Worm (Caenorhabditis elegans) whole organism, young adult: Measurements from ENCODE around the gene srg-27.

ENCODE experiments used
- F33H1.4 ChIP-seq: fragments of 200-800 bp; sonication (Bioruptor generic); IDR thresholded peaks from 2 replicates; pipeline ENCODE4 v1.3.6; 2022; ENCODE audit warnings: missing genetic modification reagents, missing genetic modification characterization, missing compliant biosample characterization
- F37B4.10 ChIP-seq: fragments of 200-800 bp; sonication (Bioruptor generic); IDR thresholded peaks from 2 replicates; pipeline ENCODE4 v1.3.6; 2022; ENCODE audit warnings: missing genetic modification characterization, missing compliant biosample characterization
- F39B2.1 ChIP-seq: fragments of 200-800 bp; sonication (Bioruptor generic); IDR thresholded peaks from 2 replicates; pipeline ENCODE4 v1.3.6; 2022; ENCODE audit warnings: missing genetic modification reagents, missing genetic modification characterization, missing compliant biosample characterization
- K12H6.12 ChIP-seq: fragments of 200-800 bp; sonication (Bioruptor generic); optimal IDR thresholded peaks from 2 replicates; lab custom pipeline; 2018; ENCODE audit warnings: mild to moderate bottlenecking, missing genetic modification characterization, missing compliant biosample characterization
- T26A5.8 ChIP-seq: sonication (generic microtip); optimal IDR thresholded peaks from 2 replicates; lab custom pipeline; 2016; ENCODE audit warnings: missing genetic modification characterization, missing compliant biosample characterization
- Y79H2A.3 ChIP-seq: fragments of 200-800 bp; sonication (Bioruptor generic); conservative IDR thresholded peaks from 2 replicates; pipeline ENCODE4 v1.3.6; 2022; ENCODE audit warnings: missing genetic modification reagents, missing genetic modification characterization, missing compliant biosample characterization
- atf-7 ChIP-seq: sonication (generic microtip); optimal IDR thresholded peaks from 2 replicates; lab custom pipeline; 2017; ENCODE audit warnings: mild to moderate bottlenecking, missing genetic modification characterization, missing compliant biosample characterization
- athp-1 ChIP-seq: sonication (generic microtip); optimal IDR thresholded peaks from 2 replicates; lab custom pipeline; 2017; ENCODE audit warnings: mild to moderate bottlenecking, missing genetic modification characterization, missing compliant biosample characterization
- bed-2 ChIP-seq: fragments of 200-800 bp; sonication (Bioruptor generic); IDR thresholded peaks from 2 replicates; pipeline ENCODE4 v1.3.6; 2022; ENCODE audit warnings: missing genetic modification reagents, missing genetic modification characterization, missing compliant biosample characterization
- cebp-2 ChIP-seq: fragments of 200-800 bp; sonication (Bioruptor generic); IDR thresholded peaks from 2 replicates; pipeline ENCODE4 v1.3.6; 2022; ENCODE audit warnings: missing genetic modification characterization, missing compliant biosample characterization
- ceh-91 ChIP-seq: fragments of 200-800 bp; sonication (Bioruptor generic); IDR thresholded peaks from 2 replicates; pipeline ENCODE4 v1.3.6; 2022; ENCODE audit warnings: missing genetic modification reagents, missing genetic modification characterization, missing compliant biosample characterization
- dox-1 ChIP-seq: fragments of 200-800 bp; sonication (Bioruptor generic); IDR thresholded peaks from 2 replicates; pipeline ENCODE4 v1.3.6; 2022; ENCODE audit warnings: missing genetic modification reagents, missing genetic modification characterization, missing compliant biosample characterization
- dpff-1 ChIP-seq: sonication (generic microtip); optimal IDR thresholded peaks from 2 replicates; lab custom pipeline; 2017; ENCODE audit warnings: mild to moderate bottlenecking, missing genetic modification characterization, missing compliant biosample characterization
- egl-18 ChIP-seq: fragments of 200-800 bp; sonication (Bioruptor generic); IDR thresholded peaks from 2 replicates; pipeline ENCODE4 v1.3.6; 2022; ENCODE audit warnings: missing genetic modification reagents, missing genetic modification characterization, missing compliant biosample characterization
- egl-44 ChIP-seq: fragments of 200-800 bp; sonication (Bioruptor generic); IDR thresholded peaks from 2 replicates; pipeline ENCODE4 v1.3.6; 2022; ENCODE audit warnings: missing genetic modification reagents, missing genetic modification characterization, missing compliant biosample characterization
- ekl-4 ChIP-seq: fragments of 200-800 bp; sonication (Bioruptor generic); IDR thresholded peaks from 2 replicates; pipeline ENCODE4 v1.3.6; 2022; ENCODE audit warnings: missing genetic modification reagents, missing genetic modification characterization, missing compliant biosample characterization
- fkh-3 ChIP-seq: sonication (generic microtip); optimal IDR thresholded peaks from 2 replicates; lab custom pipeline; 2016; ENCODE audit warnings: mild to moderate bottlenecking, missing genetic modification characterization, missing compliant biosample characterization
- him-1 ChIP-seq: sonication (generic microtip); optimal IDR thresholded peaks from 2 replicates; lab custom pipeline; 2016; ENCODE audit warnings: missing genotype, missing genetic modification reagents, missing genetic modification characterization, missing compliant biosample characterization
- hsf-1 ChIP-seq: fragments of 200-800 bp; sonication (Bioruptor generic); IDR thresholded peaks from 2 replicates; pipeline ENCODE4 v1.3.6; 2022; ENCODE audit warnings: missing genetic modification reagents, missing genetic modification characterization, missing compliant biosample characterization
- let-607 ChIP-seq, 2 experiments: fragments of 200-800 bp in 1 of 2; sonication (Bioruptor generic) in 1 of 2; sonication (generic microtip) in 1 of 2; optimal IDR thresholded peaks; 2 replicates each; lab custom pipeline; 2016 to 2018; ENCODE audit warnings: mild to moderate bottlenecking in 2 of 2, missing compliant biosample characterization in 2 of 2, missing genetic modification characterization in 2 of 2, moderate library complexity in 2 of 2, missing genotype in 1 of 2
- lin-26 ChIP-seq: fragments of 200-800 bp; sonication (Bioruptor generic); IDR thresholded peaks from 2 replicates; pipeline ENCODE4 v1.3.6; 2022; ENCODE audit warnings: missing genetic modification reagents, missing genetic modification characterization, missing compliant biosample characterization
- lin-35 ChIP-seq, 3 experiments: fragments of 150-350 bp in 2 of 3; sonication (generic microtip) in 1 of 3; optimal IDR thresholded peaks; 2 replicates each; lab custom pipeline; 2014 to 2018; ENCODE audit warnings: missing biosample characterization in 3 of 3, missing genetic modification characterization in 3 of 3, missing genetic modification reagents in 3 of 3
- lin-40 ChIP-seq: sonication (generic microtip); optimal IDR thresholded peaks from 2 replicates; lab custom pipeline; 2016; ENCODE audit warnings: missing genetic modification characterization, mild to moderate bottlenecking, missing compliant biosample characterization, missing genotype, missing genetic modification reagents
- lir-1 ChIP-seq: fragments of 200-800 bp; sonication (Bioruptor generic); conservative IDR thresholded peaks from 2 replicates; pipeline ENCODE4 v1.3.6; 2022; ENCODE audit warnings: missing genetic modification reagents, missing genetic modification characterization, missing compliant biosample characterization
- madf-10 ChIP-seq: sonication (generic microtip); optimal IDR thresholded peaks from 2 replicates; lab custom pipeline; 2016; ENCODE audit warnings: mild to moderate bottlenecking, missing genetic modification characterization, missing compliant biosample characterization
- mxl-1 ChIP-seq: sonication (generic microtip); optimal IDR thresholded peaks from 2 replicates; lab custom pipeline; 2016; ENCODE audit warnings: missing genetic modification characterization, missing compliant biosample characterization
- nfya-1 ChIP-seq: sonication (generic microtip); optimal IDR thresholded peaks from 2 replicates; lab custom pipeline; 2017; ENCODE audit warnings: antibody characterized with exemption, missing compliant biosample characterization, missing genetic modification characterization, borderline replicate concordance; ENCODE audit not compliant: insufficient read depth
- nfya-2 ChIP-seq: fragments of 200-800 bp; sonication (Bioruptor generic); IDR thresholded peaks from 2 replicates; pipeline ENCODE4 v1.3.6; 2022; ENCODE audit warnings: missing genetic modification reagents, missing genetic modification characterization, missing compliant biosample characterization
- nhr-90 ChIP-seq: sonication (generic microtip); optimal IDR thresholded peaks from 2 replicates; lab custom pipeline; 2016; ENCODE audit warnings: missing genotype, mild to moderate bottlenecking, missing genetic modification characterization, missing compliant biosample characterization
- sdz-38 ChIP-seq: sonication (generic microtip); optimal IDR thresholded peaks from 2 replicates; lab custom pipeline; 2016; ENCODE audit warnings: missing genotype, missing genetic modification characterization, missing compliant biosample characterization
- somi-1 ChIP-seq: fragments of 200-800 bp; sonication (Bioruptor generic); optimal IDR thresholded peaks from 2 replicates; lab custom pipeline; 2018; ENCODE audit warnings: mild to moderate bottlenecking, missing genetic modification characterization, missing compliant biosample characterization
- tlf-1 ChIP-seq: fragments of 200-800 bp; sonication (Bioruptor generic); optimal IDR thresholded peaks from 2 replicates; lab custom pipeline; 2018; ENCODE audit warnings: mild to moderate bottlenecking, missing genetic modification characterization, missing compliant biosample characterization
- unc-62 ChIP-seq: fragments of 150-350 bp; optimal IDR thresholded peaks from 2 replicates; lab custom pipeline; 2014; ENCODE audit warnings: missing biosample characterization, missing genetic modification reagents, missing genetic modification characterization
- ztf-22 ChIP-seq: fragments of 200-800 bp; sonication (Bioruptor generic); optimal IDR thresholded peaks from 2 replicates; lab custom pipeline; 2018; ENCODE audit warnings: mild to moderate bottlenecking, missing genetic modification characterization, moderate library complexity, missing compliant biosample characterization
- ztf-26 ChIP-seq: sonication (generic microtip); optimal IDR thresholded peaks from 2 replicates; lab custom pipeline; 2017; ENCODE audit warnings: missing genetic modification characterization, missing compliant biosample characterization

srg-27 gene

ce11 chrV:5336884-5337283 lies 2.7 kb upstream of the srg-27 start, which contains the start of gene srg-29:
Gene srg-29 (plus strand): TSS chrV:5337184.
- no peak for TF ChIP-seq hsf-1
- TF ChIP-seq dox-1 (GFP tag; lab: Robert Waterston, UW) = no peak
- TF ChIP-seq Y79H2A.3 = no peak
- TF ChIP-seq bed-2 (GFP tag; lab: Robert Waterston, UW) = no peak
- TF ChIP-seq ceh-91 (GFP tag; lab: Robert Waterston, UW) = no peak
- TF ChIP-seq unc-62 (GFP tag; lab: Kevin White, UChicago) = no peak
- no peak for TF ChIP-seq fkh-3 (tag; lab: Kevin White, UChicago)
- TF ChIP-seq nfya-1 (tag; lab: Kevin White, UChicago) = no peak
- TF ChIP-seq ztf-26 (tag; lab: Kevin White, UChicago) = no peak
- TF ChIP-seq somi-1 = no peak
- no peak for TF ChIP-seq F37B4.10
- TF ChIP-seq ekl-4 (GFP tag; lab: Robert Waterston, UW) = no peak

DNA sequence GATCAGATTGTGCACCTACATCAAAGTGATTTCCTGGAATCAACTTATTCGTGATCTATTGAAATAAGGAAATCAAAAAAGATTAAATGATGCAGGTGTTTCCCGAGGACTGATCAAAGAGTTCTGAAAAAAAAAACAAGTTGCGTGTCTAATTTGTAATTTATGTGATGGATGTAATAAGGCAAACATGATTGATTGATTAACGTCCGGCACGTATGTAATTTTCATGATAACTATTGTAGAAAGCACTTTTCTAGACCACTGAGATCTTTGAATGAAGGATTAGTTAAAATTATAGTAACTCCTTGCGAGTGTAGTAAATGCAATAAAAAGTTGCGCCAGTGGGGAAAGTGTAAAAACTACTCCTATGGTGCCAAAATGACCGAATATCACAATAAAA lies 5.8 kb downstream of the srg-27 start, which contains the start of gene srg-25:
srg-25 (minus strand) TSS at position 101 of the 400 bp plus-strand sequence.
- TF ChIP-seq egl-18 (no peak), F39B2.1 (no peak), F33H1.4 (GFP tag; lab: Robert Waterston, UW) (no peak), bed-2 (GFP tag; lab: Robert Waterston, UW) (no peak)

- TF ChIP-seq lir-1 = no peak
- no peak for TF ChIP-seq fkh-3 (tag; lab: Kevin White, UChicago)
- TF ChIP-seq lin-40 (tag; lab: Kevin White, UChicago) = no peak
- no peak for TF ChIP-seq athp-1 (tag; lab: Kevin White, UChicago)
These were observed 9.9 kb downstream of the srg-27 start, which contains the start of gene T09D3.3 for ce11 chrV:5349471-5349870. Gene T09D3.3 (minus strand): TSS chrV:5349571.

DNA sequence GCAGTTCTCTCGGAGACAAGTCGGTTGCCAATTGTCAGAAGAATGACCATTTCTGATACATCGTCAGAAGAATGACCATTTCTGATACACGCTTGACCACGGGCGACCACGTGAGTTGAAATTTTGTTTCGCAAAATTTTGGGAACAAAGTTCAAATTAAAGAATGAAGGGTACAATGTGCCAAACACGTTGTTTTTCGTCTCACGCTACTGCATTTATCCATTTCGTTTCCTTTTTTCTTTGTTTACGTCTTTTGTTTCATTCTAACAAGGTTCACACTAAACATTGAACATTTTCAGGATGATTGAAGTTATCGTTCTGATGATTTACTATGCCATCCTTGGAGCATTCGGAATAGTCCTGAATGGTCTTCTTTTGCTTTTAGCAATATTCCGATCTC lies 11.9 kb downstream of the srg-27 start, which contains the start of gene srd-9:
srd-9 (plus strand) TSS at position 301 of the 400 bp plus-strand sequence.
- TF ChIP-seq atf-7 (tag; lab: Kevin White, UChicago) = no peak
- no peak for TF ChIP-seq tlf-1
- TF ChIP-seq lin-40 (tag; lab: Kevin White, UChicago) = no peak
- no peak for TF ChIP-seq him-1 (tag; lab: Kevin White, UChicago)
- TF ChIP-seq dpff-1 = no peak
- no peak for TF ChIP-seq sdz-38 (tag; lab: Kevin White, UChicago)
- TF ChIP-seq nhr-90 = no peak
- TF ChIP-seq mxl-1 = no peak
- no peak for TF ChIP-seq F33H1.4 (GFP tag; lab: Robert Waterston, UW)
- no peak for TF ChIP-seq egl-44
- TF ChIP-seq T26A5.8 = no peak
- no peak for TF ChIP-seq let-607 (tag; optimal IDR thresholded peaks at IDR 0.05; lab: Kevin White, UChicago)
- no peak for TF ChIP-seq madf-10 (tag; lab: Kevin White, UChicago)
- no peak for TF ChIP-seq lin-26
- TF ChIP-seq nfya-2 (GFP tag; lab: Robert Waterston, UW) = no peak
- TF ChIP-seq lin-35 (GFP tag; optimal IDR thresholded peaks at IDR 0.05; lab: Kevin White, UChicago) = no peak
- no peak for TF ChIP-seq K12H6.12 (tag; lab: Kevin White, UChicago)
- TF ChIP-seq unc-62 (GFP tag; lab: Kevin White, UChicago) = no peak
- TF ChIP-seq ztf-22 = no peak
- TF ChIP-seq cebp-2 = no peak
